Worm (Caenorhabditis elegans) whole organism, L3 larva: ENCODE measurements around the gene F55C10.4.

Source experiments
- R02D3.7 ChIP-seq: fragments of 150-350 bp; optimal IDR thresholded peaks from 2 replicates; lab custom pipeline; 2014; ENCODE audit warnings: missing biosample characterization, missing genetic modification characterization
- ZK546.5 ChIP-seq: sonication (generic microtip); optimal IDR thresholded peaks from 2 replicates; lab custom pipeline; 2017; ENCODE audit warnings: missing biosample characterization, missing genetic modification characterization
- aly-2 ChIP-seq: fragments of 150-350 bp; optimal IDR thresholded peaks from 2 replicates; lab custom pipeline; 2014; ENCODE audit warnings: missing biosample characterization, missing genetic modification characterization
- ama-1 ChIP-seq: fragments of 150-350 bp; optimal IDR thresholded peaks from 2 replicates; lab custom pipeline; 2018
- ceh-28 ChIP-seq: fragments of 150-350 bp; optimal IDR thresholded peaks from 2 replicates; lab custom pipeline; 2014; ENCODE audit warnings: missing biosample characterization, missing genetic modification reagents, missing genetic modification characterization
- ceh-82 ChIP-seq: fragments of 150-350 bp; optimal IDR thresholded peaks from 2 replicates; lab custom pipeline; 2014; ENCODE audit warnings: missing biosample characterization, missing genetic modification characterization
- egl-27 ChIP-seq: sonication (generic microtip); optimal IDR thresholded peaks from 4 replicates; lab custom pipeline; 2017; ENCODE audit warnings: missing biosample characterization, missing genetic modification reagents, missing genetic modification characterization
- egl-5 ChIP-seq: fragments of 150-350 bp; optimal IDR thresholded peaks from 2 replicates; lab custom pipeline; 2017; ENCODE audit warnings: missing biosample characterization, missing genetic modification reagents, missing genetic modification characterization, inconsistent platforms
- elt-1 ChIP-seq: fragments of 150-350 bp; optimal IDR thresholded peaks from 2 replicates; lab custom pipeline; 2014; ENCODE audit warnings: missing biosample characterization, missing genetic modification characterization
- elt-2 ChIP-seq: sonication (generic microtip); optimal IDR thresholded peaks from 2 replicates; lab custom pipeline; 2016; ENCODE audit warnings: missing genetic modification reagents, mild to moderate bottlenecking, missing genetic modification characterization, missing compliant biosample characterization
- eor-1 ChIP-seq, 2 experiments: fragments of 150-350 bp; optimal IDR thresholded peaks; 2 replicates each; lab custom pipeline; 2014 to 2018; ENCODE audit warnings: missing biosample characterization in 2 of 2, missing genetic modification characterization in 2 of 2
- fkh-10 ChIP-seq: sonication (generic microtip); optimal IDR thresholded peaks from 2 replicates; lab custom pipeline; 2017; ENCODE audit warnings: missing biosample characterization, missing genetic modification reagents, missing genetic modification characterization
- fkh-2 ChIP-seq: fragments of 150-350 bp; optimal IDR thresholded peaks from 2 replicates; lab custom pipeline; 2014; ENCODE audit warnings: missing biosample characterization, missing genetic modification reagents, missing genetic modification characterization
- fos-1 ChIP-seq: fragments of 150-350 bp; optimal IDR thresholded peaks from 2 replicates; lab custom pipeline; 2014; ENCODE audit warnings: missing biosample characterization, missing genetic modification characterization
- hmg-11 ChIP-seq: sonication (generic microtip); optimal IDR thresholded peaks from 2 replicates; lab custom pipeline; 2016; ENCODE audit warnings: missing genetic modification characterization, missing compliant biosample characterization
- jun-1 ChIP-seq: fragments of 150-350 bp; optimal IDR thresholded peaks from 2 replicates; lab custom pipeline; 2014; ENCODE audit warnings: missing biosample characterization, missing genetic modification reagents, missing genetic modification characterization
- lin-15B ChIP-seq: fragments of 150-350 bp; optimal IDR thresholded peaks from 2 replicates; lab custom pipeline; 2014; ENCODE audit warnings: missing biosample characterization, missing genetic modification characterization
- lsy-12 ChIP-seq: sonication (generic microtip); optimal IDR thresholded peaks from 2 replicates; lab custom pipeline; 2016; ENCODE audit warnings: mild to moderate bottlenecking, missing genetic modification characterization, missing compliant biosample characterization
- mdl-1 ChIP-seq: fragments of 150-350 bp; optimal IDR thresholded peaks from 2 replicates; lab custom pipeline; 2014; ENCODE audit warnings: missing biosample characterization, missing genetic modification characterization
- mml-1 ChIP-seq: fragments of 150-350 bp; sonication (generic microtip); optimal IDR thresholded peaks from 3 replicates; lab custom pipeline; 2014; ENCODE audit warnings: missing biosample characterization, missing genetic modification characterization
- nfya-1 ChIP-seq: sonication (generic microtip); optimal IDR thresholded peaks from 2 replicates; lab custom pipeline; 2017; ENCODE audit warnings: missing genetic modification characterization, mild to moderate bottlenecking, missing compliant biosample characterization, antibody characterized with exemption, moderate library complexity; ENCODE audit not compliant: insufficient read depth
- nhr-11 ChIP-seq: fragments of 150-350 bp; optimal IDR thresholded peaks from 2 replicates; lab custom pipeline; 2014; ENCODE audit warnings: missing biosample characterization, missing genetic modification characterization
- nhr-12 ChIP-seq: fragments of 150-350 bp; optimal IDR thresholded peaks from 2 replicates; lab custom pipeline; 2014; ENCODE audit warnings: missing biosample characterization, missing genetic modification characterization
- nhr-23 ChIP-seq: fragments of 150-350 bp; optimal IDR thresholded peaks from 2 replicates; lab custom pipeline; 2014; ENCODE audit warnings: missing biosample characterization, missing genetic modification reagents, missing genetic modification characterization
- nhr-237 ChIP-seq: fragments of 150-350 bp; optimal IDR thresholded peaks from 2 replicates; lab custom pipeline; 2014; ENCODE audit warnings: missing biosample characterization, missing genetic modification characterization
- nhr-25 ChIP-seq: sonication (generic microtip); optimal IDR thresholded peaks from 2 replicates; lab custom pipeline; 2017; ENCODE audit warnings: missing biosample characterization, missing genetic modification characterization
- nhr-28 ChIP-seq: fragments of 150-350 bp; optimal IDR thresholded peaks from 2 replicates; lab custom pipeline; 2014; ENCODE audit warnings: missing biosample characterization, missing genetic modification characterization
- nhr-67 ChIP-seq: fragments of 150-350 bp; optimal IDR thresholded peaks from 2 replicates; lab custom pipeline; 2014; ENCODE audit warnings: missing biosample characterization, missing genetic modification characterization
- nhr-76 ChIP-seq: fragments of 150-350 bp; sonication (generic microtip); optimal IDR thresholded peaks from 5 replicates; lab custom pipeline; 2014; ENCODE audit warnings: missing biosample characterization, missing genetic modification characterization
- nhr-77 ChIP-seq: fragments of 150-350 bp; optimal IDR thresholded peaks from 2 replicates; lab custom pipeline; 2014; ENCODE audit warnings: missing biosample characterization, missing genetic modification characterization
- pha-4 ChIP-seq: fragments of 150-350 bp; optimal IDR thresholded peaks from 2 replicates; lab custom pipeline; 2014; ENCODE audit warnings: missing biosample characterization, missing genetic modification reagents, missing genetic modification characterization
- pqm-1 ChIP-seq: fragments of 150-350 bp; optimal IDR thresholded peaks from 2 replicates; lab custom pipeline; 2017; ENCODE audit warnings: missing biosample characterization, missing genetic modification characterization, inconsistent platforms
- sea-2 ChIP-seq: fragments of 150-350 bp; sonication (generic microtip); optimal IDR thresholded peaks from 4 replicates; lab custom pipeline; 2014; ENCODE audit warnings: missing biosample characterization, missing genetic modification reagents, missing genetic modification characterization
- skn-1 ChIP-seq: fragments of 150-350 bp; optimal IDR thresholded peaks from 2 replicates; lab custom pipeline; 2014; ENCODE audit warnings: missing biosample characterization, missing genetic modification characterization
- snpc-4 ChIP-seq: fragments of 150-350 bp; optimal IDR thresholded peaks from 2 replicates; lab custom pipeline; 2014; ENCODE audit warnings: missing biosample characterization, missing genetic modification characterization
- tbx-2 ChIP-seq: sonication (generic microtip); optimal IDR thresholded peaks from 2 replicates; lab custom pipeline; 2016; ENCODE audit warnings: mild to moderate bottlenecking, missing genetic modification characterization, missing compliant biosample characterization
- unc-39 ChIP-seq: sonication (generic microtip); optimal IDR thresholded peaks from 4 replicates; lab custom pipeline; 2017; ENCODE audit warnings: missing biosample characterization, missing genetic modification characterization
- unc-62 ChIP-seq: fragments of 150-350 bp; sonication (generic microtip); optimal IDR thresholded peaks from 4 replicates; lab custom pipeline; 2014; ENCODE audit warnings: missing biosample characterization, missing genetic modification reagents, missing genetic modification characterization
- zag-1 ChIP-seq: fragments of 150-350 bp; optimal IDR thresholded peaks from 2 replicates; lab custom pipeline; 2014; ENCODE audit warnings: missing biosample characterization, missing genetic modification characterization
- ztf-11 ChIP-seq: fragments of 150-350 bp; optimal IDR thresholded peaks from 2 replicates; lab custom pipeline; 2014; ENCODE audit warnings: missing biosample characterization, missing genetic modification characterization

The F55C10.4 gene

DNA sequence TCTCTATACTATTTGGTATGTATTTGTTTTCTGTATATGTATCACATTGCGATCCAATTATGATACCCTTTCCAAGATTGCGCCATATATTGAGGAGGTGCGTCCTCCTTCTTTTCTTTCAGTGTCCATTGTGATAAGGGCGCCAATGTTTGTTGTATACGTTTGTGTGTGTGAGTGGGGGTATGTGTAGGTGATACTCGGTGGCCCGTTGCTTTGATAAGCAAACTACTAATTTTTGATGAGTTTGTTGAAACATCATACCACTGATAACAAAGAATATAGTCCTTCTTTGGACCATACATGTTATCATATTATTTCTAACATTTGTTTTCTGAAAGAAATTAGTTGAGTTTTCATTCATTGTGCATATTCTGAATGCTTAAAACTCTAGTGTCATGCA is 17.2 kb downstream of the F55C10.4 start:
- TF ChIP-seq elt-2 (peak; percentile 90), pqm-1 (tag; lab: Kevin White, UChicago) (peak; percentile 64), nhr-77 (tag; lab: Kevin White, UChicago) (no peak)
- TF ChIP-seq, all 47 proteins: peak for 2

DNA sequence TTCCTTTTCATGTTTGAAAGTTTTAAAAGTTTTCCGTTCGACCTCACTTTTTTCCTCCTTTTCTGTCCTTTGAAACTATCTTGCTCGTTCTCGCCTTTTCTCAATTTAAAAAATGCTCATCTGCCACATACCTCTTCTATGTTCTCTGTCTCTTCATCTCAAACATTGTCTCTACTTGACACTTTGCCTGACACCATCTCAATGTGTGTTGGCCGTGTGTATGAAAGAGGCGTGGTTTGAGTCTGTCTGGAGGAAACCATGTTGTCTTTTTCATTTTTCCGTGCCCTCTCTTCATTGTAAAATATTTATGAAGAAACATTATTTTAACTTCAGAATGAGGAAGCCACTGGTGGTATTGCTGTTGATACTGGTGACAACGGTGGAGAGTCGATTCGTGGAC is 20.7 kb downstream of the F55C10.4 start, which contains the start of gene K03B8.6:
TSS of gene K03B8.6 (plus strand) at position 334 of the 400 bp plus-strand sequence.
- no peak for TF ChIP-seq tbx-2
- no peak for TF ChIP-seq nhr-25
- no peak for TF ChIP-seq nhr-67 (tag; lab: Kevin White, UChicago)
- TF ChIP-seq aly-2 (tag; lab: Kevin White, UChicago), result no peak
- TF ChIP-seq nfya-1 (tag; lab: Kevin White, UChicago), result no peak
- no peak for TF ChIP-seq hmg-11 (tag; lab: Kevin White, UChicago)
- no peak for TF ChIP-seq zag-1 (tag; lab: Kevin White, UChicago)
- TF ChIP-seq ZK546.5 (tag; lab: Kevin White, UChicago), result no peak
- TF ChIP-seq fkh-10 (GFP tag; lab: Kevin White, UChicago), result no peak
- no peak for TF ChIP-seq ceh-82 (tag; lab: Kevin White, UChicago)
- no peak for TF ChIP-seq nhr-23

DNA sequence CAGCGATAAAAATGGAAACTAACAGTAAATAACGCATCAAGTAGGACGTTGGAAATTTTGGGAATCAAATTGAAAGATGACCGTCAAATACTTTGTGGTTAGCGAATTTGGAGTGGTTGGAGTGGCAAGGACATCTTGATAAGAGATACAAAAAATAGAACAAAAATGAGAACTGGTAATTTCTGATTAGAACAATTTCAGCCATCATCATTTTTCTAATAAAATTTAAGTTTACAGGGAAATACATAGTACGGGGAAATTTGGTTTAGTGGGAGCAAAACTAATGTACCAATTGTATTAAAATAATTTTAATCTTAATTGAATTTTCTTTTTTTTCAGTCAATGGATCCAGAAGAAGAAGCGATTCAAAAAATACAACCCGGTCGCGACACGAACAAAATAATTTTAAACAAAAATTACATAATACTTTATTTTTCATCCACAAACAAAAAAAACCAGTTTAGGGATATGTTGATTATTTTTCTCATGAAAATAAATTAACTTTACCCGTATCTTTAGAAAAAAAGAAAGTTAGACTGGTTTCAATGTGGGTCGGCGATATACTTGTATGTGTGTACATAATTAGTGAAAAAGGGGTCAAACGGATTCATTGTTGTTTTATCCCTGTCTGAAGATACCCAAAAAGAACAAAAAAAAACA is 24.5 kb downstream of the F55C10.4 start, which contains the start of the genes K03B8.8 and grl-3:
TSS of gene K03B8.8 (minus strand) at position 101 of the 660 bp plus-strand sequence.
TSS of gene grl-3 (plus strand) at position 610 of the 660 bp plus-strand sequence.
- TF ChIP-seq mml-1 (no peak), nhr-12 (tag; lab: Kevin White, UChicago) (no peak), egl-27 (tag; lab: Kevin White, UChicago) (no peak), elt-2 (no peak), ama-1 (lab: Kevin White, UChicago) (no peak), nhr-237 (no peak), tbx-2 (no peak), egl-5 (tag; lab: Kevin White, UChicago) (no peak), nhr-28 (tag; lab: Kevin White, UChicago) (no peak), jun-1 (tag; lab: Kevin White, UChicago) (no peak), snpc-4 (tag; lab: Kevin White, UChicago) (no peak), nfya-1 (tag; lab: Kevin White, UChicago) (no peak), ZK546.5 (tag; lab: Kevin White, UChicago) (no peak)

DNA sequence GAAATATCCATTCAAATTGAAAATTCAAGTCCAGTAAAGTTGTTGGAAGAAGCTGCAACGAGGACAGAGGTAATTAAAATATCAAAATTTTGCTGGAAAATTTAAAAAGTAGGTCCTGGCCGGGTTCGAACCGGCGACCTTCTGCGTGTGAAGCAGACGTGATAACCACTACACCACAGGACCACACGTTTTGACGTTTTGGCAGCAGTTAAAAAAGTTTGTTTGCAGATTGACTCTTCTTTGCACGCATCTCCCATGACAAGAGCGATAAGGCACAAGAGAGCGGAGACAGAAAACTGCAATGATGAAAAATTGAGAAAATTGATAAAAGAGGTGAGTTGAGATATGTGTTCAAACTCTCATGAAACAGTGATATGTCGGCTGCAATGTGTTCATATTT is 25.6 kb downstream of the F55C10.4 start:
- no peak for TF ChIP-seq unc-62
- no peak for TF ChIP-seq ceh-28 (tag; lab: Kevin White, UChicago)
- TF ChIP-seq sea-2 (GFP tag; lab: Kevin White, UChicago), result no peak
- no peak for TF ChIP-seq nfya-1 (tag; lab: Kevin White, UChicago)
- no peak for TF ChIP-seq nhr-11 (tag; lab: Kevin White, UChicago)
- TF ChIP-seq ZK546.5 (tag; lab: Kevin White, UChicago), result no peak
- no peak for TF ChIP-seq ama-1 (lab: Kevin White, UChicago)
- TF ChIP-seq nhr-237, result no peak
- TF ChIP-seq fkh-2 (tag; lab: Kevin White, UChicago), result no peak
- TF ChIP-seq nhr-28 (tag; lab: Kevin White, UChicago), result no peak
- peak; percentile 58 for TF ChIP-seq jun-1 (tag; lab: Kevin White, UChicago)
- TF ChIP-seq lsy-12 (tag; lab: Kevin White, UChicago), result peak; percentile 2
- TF ChIP-seq hmg-11 (tag; lab: Kevin White, UChicago), result no peak
- peak; percentile 14 for TF ChIP-seq snpc-4 (tag; lab: Kevin White, UChicago)
- no peak for TF ChIP-seq nhr-25
- TF ChIP-seq skn-1 (tag; lab: Kevin White, UChicago), result no peak
- TF ChIP-seq mdl-1 (tag; lab: Kevin White, UChicago), result no peak
- TF ChIP-seq mml-1, result no peak
- peak; percentile 60 for TF ChIP-seq pqm-1 (tag; lab: Kevin White, UChicago)
- no peak for TF ChIP-seq egl-27 (tag; lab: Kevin White, UChicago)
- TF ChIP-seq fos-1 (tag; lab: Kevin White, UChicago), result no peak
- TF ChIP-seq nhr-76 (tag; lab: Kevin White, UChicago), result no peak
- TF ChIP-seq pha-4 (tag; lab: Kevin White, UChicago), result no peak
- TF ChIP-seq eor-1 (tag; optimal IDR thresholded peaks at IDR 0.05; lab: Kevin White, UChicago), result no peak
- no peak for TF ChIP-seq nhr-67 (tag; lab: Kevin White, UChicago)
- no peak for TF ChIP-seq lin-15B (tag; lab: Kevin White, UChicago)
- TF ChIP-seq unc-39, result no peak
- TF ChIP-seq egl-5 (tag; lab: Kevin White, UChicago), result no peak
- TF ChIP-seq R02D3.7 (tag; lab: Kevin White, UChicago), result no peak
- no peak for TF ChIP-seq ztf-11 (tag; lab: Kevin White, UChicago)
- no peak for TF ChIP-seq nhr-12 (tag; lab: Kevin White, UChicago)
- TF ChIP-seq elt-2, result peak; percentile 79
- TF ChIP-seq zag-1 (tag; lab: Kevin White, UChicago), result no peak
- no peak for TF ChIP-seq elt-1 (tag; lab: Kevin White, UChicago)
